Fruit fly (Drosophila melanogaster) whole organism, embryonic: ENCODE results near the gene CG18661.

ENCODE experiments used
- Antp ChIP-seq: fragments of 200-800 bp; sonication (Bioruptor generic); optimal IDR thresholded peaks from 3 replicates; lab custom pipeline; 2016; ENCODE audit warnings: missing biosample characterization, missing genetic modification characterization
- Awh ChIP-seq: fragments of 200-800 bp; sonication (Bioruptor generic); IDR thresholded peaks from 2 replicates; pipeline ENCODE4, ENCODE4 v1.3.6; 2022; ENCODE audit warnings: missing biosample characterization, missing genetic modification characterization
- B-H1 ChIP-seq: fragments of 200-800 bp; sonication (Bioruptor generic); IDR thresholded peaks from 3 replicates; pipeline ENCODE4 v1.3.6; 2022; ENCODE audit warnings: missing biosample characterization, missing genetic modification characterization
- Bdp1 ChIP-seq: fragments of 200-800 bp; sonication (Bioruptor generic); optimal IDR thresholded peaks from 3 replicates; lab custom pipeline; 2016; ENCODE audit warnings: missing biosample characterization, missing genetic modification characterization
- CG11560 ChIP-seq: fragments of 200-800 bp; sonication (Bioruptor generic); IDR thresholded peaks from 3 replicates; pipeline ENCODE4 v1.3.6; 2022; ENCODE audit warnings: missing biosample characterization, missing genetic modification characterization
- CG13287 ChIP-seq: fragments of 200-800 bp; sonication (Bioruptor generic); IDR thresholded peaks from 2 replicates; pipeline ENCODE4 v1.3.6; 2022; ENCODE audit warnings: missing biosample characterization, missing genetic modification characterization; ENCODE audit not compliant: partially characterized antibody
- CG13296 ChIP-seq: fragments of 200-800 bp; sonication (Bioruptor generic); optimal IDR thresholded peaks from 3 replicates; lab custom pipeline; 2018; ENCODE audit warnings: missing biosample characterization, mild to moderate bottlenecking, missing genetic modification characterization
- CG1529 ChIP-seq: fragments of 200-800 bp; sonication (Bioruptor generic); optimal IDR thresholded peaks from 3 replicates; lab custom pipeline; 2018; ENCODE audit warnings: missing biosample characterization, missing genetic modification characterization
- CG17328 ChIP-seq: fragments of 200-800 bp; sonication (Bioruptor generic); IDR thresholded peaks from 2 replicates; pipeline ENCODE4 v1.3.6; 2022; ENCODE audit warnings: missing biosample characterization, missing genetic modification characterization
- CG17359 ChIP-seq: fragments of 200-800 bp; sonication (Bioruptor generic); optimal IDR thresholded peaks from 3 replicates; lab custom pipeline; 2018; ENCODE audit warnings: missing biosample characterization, mild to moderate bottlenecking, missing genetic modification characterization, moderate library complexity
- CG18011 ChIP-seq: fragments of 200-800 bp; sonication (Bioruptor generic); optimal IDR thresholded peaks from 2 replicates; lab custom pipeline; 2017; ENCODE audit warnings: missing biosample characterization, missing genetic modification characterization, mild to moderate bottlenecking, moderate library complexity, missing genotype
- CG31441 ChIP-seq: fragments of 200-800 bp; sonication (Bioruptor generic); IDR thresholded peaks from 2 replicates; pipeline ENCODE4 v1.3.6; 2022; ENCODE audit warnings: missing biosample characterization, missing genetic modification characterization
- CG3407 ChIP-seq: fragments of 200-800 bp; sonication (Bioruptor generic); optimal IDR thresholded peaks from 2 replicates; lab custom pipeline; 2018; ENCODE audit warnings: missing biosample characterization, mild to moderate bottlenecking, missing genetic modification characterization
- CG43689 ChIP-seq: fragments of 200-800 bp; sonication (Bioruptor generic); IDR thresholded peaks from 2 replicates; pipeline ENCODE4 v1.3.6; 2022; ENCODE audit warnings: missing biosample characterization, missing genetic modification characterization
- CG8944 ChIP-seq: fragments of 200-800 bp; sonication (Bioruptor generic); optimal IDR thresholded peaks from 3 replicates; lab custom pipeline; 2016; ENCODE audit warnings: missing biosample characterization, missing genetic modification characterization
- Camta ChIP-seq: fragments of 200-800 bp; sonication (Bioruptor generic); optimal IDR thresholded peaks from 2 replicates; lab custom pipeline; 2016; ENCODE audit warnings: missing biosample characterization, missing genetic modification characterization
- Dek ChIP-seq: fragments of 200-800 bp; sonication (Bioruptor generic); optimal IDR thresholded peaks from 3 replicates; lab custom pipeline; 2019; ENCODE audit warnings: missing biosample characterization, mild to moderate bottlenecking, missing genetic modification characterization, moderate library complexity
- Dll ChIP-seq: fragments of 200-800 bp; sonication (Bioruptor generic); IDR thresholded peaks from 4 replicates; pipeline ENCODE4 v1.3.6; 2022; ENCODE audit warnings: missing biosample characterization, missing genetic modification characterization; ENCODE audit not compliant: partially characterized antibody
- E2f2 ChIP-seq: fragments of 200-800 bp; sonication (Bioruptor generic); IDR thresholded peaks from 2 replicates; pipeline ENCODE4 v1.3.6; 2022; ENCODE audit warnings: missing biosample characterization, missing genetic modification characterization
- Ets97D ChIP-seq: fragments of 200-800 bp; sonication (Bioruptor generic); optimal IDR thresholded peaks from 3 replicates; lab custom pipeline; 2016; ENCODE audit warnings: missing biosample characterization, missing genetic modification characterization
- Hr51 ChIP-seq, 2 experiments: fragments of 200-800 bp; sonication (Bioruptor generic); optimal IDR thresholded peaks; 2 replicates in 1 of 2; 3 replicates in 1 of 2; lab custom pipeline; 2016 to 2018; ENCODE audit warnings: missing biosample characterization in 2 of 2, missing genetic modification characterization in 2 of 2, mild to moderate bottlenecking in 1 of 2, moderate library complexity in 1 of 2
- MBD-R2 ChIP-seq: fragments of 200-800 bp; sonication (Bioruptor generic); IDR thresholded peaks from 2 replicates; pipeline ENCODE4 v1.3.6; 2022; ENCODE audit warnings: missing biosample characterization, missing genetic modification characterization
- Mrtf ChIP-seq: fragments of 200-800 bp; sonication (Bioruptor generic); IDR thresholded peaks from 3 replicates; pipeline ENCODE4 v1.3.6; 2022; ENCODE audit warnings: missing biosample characterization, missing genetic modification characterization
- NK7.1 ChIP-seq: fragments of 200-800 bp; sonication (Bioruptor generic); optimal IDR thresholded peaks from 3 replicates; lab custom pipeline; 2016; ENCODE audit warnings: missing biosample characterization, missing genetic modification characterization
- Poxn ChIP-seq: fragments of 200-800 bp; sonication (Bioruptor generic); IDR thresholded peaks from 2 replicates; pipeline ENCODE4 v1.3.6; 2022; ENCODE audit warnings: missing biosample characterization, missing genetic modification characterization
- Ptx1 ChIP-seq: fragments of 200-800 bp; sonication (Bioruptor generic); IDR thresholded peaks from 2 replicates; pipeline ENCODE4 v1.3.6; 2022; ENCODE audit warnings: missing biosample characterization, missing genetic modification characterization
- Sox102F ChIP-seq: fragments of 200-800 bp; sonication (Bioruptor generic); optimal IDR thresholded peaks from 2 replicates; lab custom pipeline; 2018; ENCODE audit warnings: missing biosample characterization, mild to moderate bottlenecking, missing genetic modification characterization, moderate library complexity
- aop ChIP-seq: fragments of 200-800 bp; sonication (Bioruptor generic); IDR thresholded peaks from 2 replicates; pipeline ENCODE4 v1.3.6; 2022; ENCODE audit warnings: missing biosample characterization, missing genetic modification characterization
- chif ChIP-seq, 2 experiments: fragments of 200-800 bp; sonication (Bioruptor generic); optimal IDR thresholded peaks; 3 replicates each; lab custom pipeline; 2016; ENCODE audit warnings: missing biosample characterization in 2 of 2, missing genetic modification characterization in 2 of 2
- exex ChIP-seq: fragments of 200-800 bp; sonication (Bioruptor generic); optimal IDR thresholded peaks from 4 replicates; lab custom pipeline; 2018; ENCODE audit warnings: missing biosample characterization, mild to moderate bottlenecking, missing genetic modification characterization, moderate library complexity
- inv ChIP-seq: fragments of 200-800 bp; sonication (Bioruptor generic); IDR thresholded peaks from 2 replicates; pipeline ENCODE4 v1.3.6; 2022; ENCODE audit warnings: missing biosample characterization, missing genetic modification characterization; ENCODE audit not compliant: partially characterized antibody
- lbe ChIP-seq: fragments of 200-800 bp; sonication (Bioruptor generic); optimal IDR thresholded peaks from 2 replicates; lab custom pipeline; 2016; ENCODE audit warnings: missing biosample characterization, mild to moderate bottlenecking, missing genetic modification characterization
- lola ChIP-seq, 3 experiments: fragments of >200 bp in 2 of 3; fragments of 200-800 bp in 1 of 3; sonication (Bioruptor generic) in 1 of 3; optimal IDR thresholded peaks; 2 replicates each; lab custom pipeline; 2017 to 2019; ENCODE audit warnings: missing biosample characterization in 3 of 3, missing genetic modification characterization in 3 of 3, mild to moderate bottlenecking in 1 of 3, moderate library complexity in 1 of 3
- nom ChIP-seq: fragments of 200-800 bp; sonication (Bioruptor generic); optimal IDR thresholded peaks from 2 replicates; lab custom pipeline; 2017; ENCODE audit warnings: missing biosample characterization, missing genetic modification characterization, mild to moderate bottlenecking, moderate library complexity, missing genetic modification reagents
- pnt ChIP-seq: fragments of 200-800 bp; sonication (Bioruptor generic); optimal IDR thresholded peaks from 3 replicates; lab custom pipeline; 2016; ENCODE audit warnings: missing biosample characterization, missing genetic modification characterization
- pzg ChIP-seq: fragments of 200-800 bp; sonication (Bioruptor generic); optimal IDR thresholded peaks from 3 replicates; lab custom pipeline; 2018; ENCODE audit warnings: missing biosample characterization, mild to moderate bottlenecking, missing genetic modification characterization, moderate library complexity
- sima ChIP-seq: fragments of 200-800 bp; sonication (Bioruptor generic); optimal IDR thresholded peaks from 2 replicates; lab custom pipeline; 2016; ENCODE audit warnings: missing biosample characterization, missing genetic modification characterization
- slbo ChIP-seq: fragments of 200-800 bp; sonication (Bioruptor generic); IDR thresholded peaks from 2 replicates; pipeline ENCODE4 v1.3.6; 2022; ENCODE audit warnings: missing biosample characterization, missing genetic modification characterization
- so ChIP-seq: fragments of 200-800 bp; sonication (Bioruptor generic); IDR thresholded peaks from 3 replicates; pipeline ENCODE4 v1.3.6; 2022; ENCODE audit warnings: missing biosample characterization, missing genetic modification characterization
- tio ChIP-seq: fragments of 200-800 bp; sonication (Bioruptor generic); optimal IDR thresholded peaks from 2 replicates; lab custom pipeline; 2017; ENCODE audit warnings: missing biosample characterization, missing genetic modification characterization, inconsistent platforms
- wdn ChIP-seq: fragments of 200-800 bp; sonication (Bioruptor generic); IDR thresholded peaks from 2 replicates; pipeline ENCODE4 v1.3.6; 2022; ENCODE audit warnings: missing biosample characterization, missing genetic modification characterization

Gene CG18661

dm6 chr2L:8951184-8951934 is 46.0 kb upstream of the CG18661 start, which contains the start of gene C1GalTA (continued):
- TF ChIP-seq slbo (GFP tag; lab: Robert Waterston, UW) (peak; percentile 95), CG8944 (no peak), CG11560 (tag; lab: Robert Waterston, UW) (peak; percentile 88), NK7.1 (GFP tag; lab: Kevin White, UChicago) (peak; percentile 43), Sox102F (GFP tag; lab: Kevin White, UChicago) (peak; percentile 98), Antp (GFP tag; lab: Kevin White, UChicago) (peak; percentile 53), so (peak; percentile 91), Ptx1 (GFP tag; lab: Robert Waterston, UW) (peak; percentile 98), wdn (peak; percentile 90), Camta (peak; percentile 40), CG18011 (GFP tag; lab: Kevin White, UChicago) (peak; percentile 79), B-H1 (GFP tag; lab: Robert Waterston, UW) (peak; percentile 92), CG1529 (GFP tag; lab: Kevin White, UChicago) (peak; percentile 95), inv (no peak), CG3407 (GFP tag; lab: Kevin White, UChicago) (peak; percentile 96), Mrtf (GFP tag; lab: Robert Waterston, UW) (peak; percentile 90; the same call in 2 of the 3 replicates), Hr51 (GFP tag; optimal IDR thresholded peaks at IDR 0.05; lab: Kevin White, UChicago) (peak; percentile 73 to 99), Awh (peak; percentile 95), lola (GFP tag; optimal IDR thresholded peaks at IDR 0.05; lab: Kevin White, UChicago) (peak in 1 of 3 experiments; percentile 98), CG31441 (GFP tag; lab: Robert Waterston, UW) (peak; percentile 100), Ets97D (GFP tag; lab: Kevin White, UChicago) (no peak), aop (GFP tag; lab: Robert Waterston, UW) (no peak), E2f2 (GFP tag; lab: Robert Waterston, UW) (peak; percentile 83), CG13287 (GFP tag; lab: Robert Waterston, UW) (no peak), chif (GFP tag; optimal IDR thresholded peaks at IDR 0.05; lab: Kevin White, UChicago) (peak; percentile 39 to 62), CG17328 (peak; percentile 96), CG17359 (tag; lab: Kevin White, UChicago) (peak; percentile 97), lbe (GFP tag; lab: Kevin White, UChicago) (peak; percentile 90), exex (tag; lab: Kevin White, UChicago) (peak; percentile 93), CG13296 (peak; percentile 99), pzg (GFP tag; lab: Kevin White, UChicago) (peak; percentile 6), sima (GFP tag; lab: Kevin White, UChicago) (no peak), MBD-R2 (GFP tag; lab: Robert Waterston, UW) (peak; percentile 61; the same call in 1 of the 2 replicates), nom (GFP tag; lab: Kevin White, UChicago) (peak; percentile 97), tio (GFP tag; lab: Kevin White, UChicago) (peak; percentile 95), Dek (peak; percentile 97), CG43689 (no peak; the same call in 1 of the 2 replicates), Dll (no peak), Poxn (peak; percentile 79), Bdp1 (GFP tag; lab: Kevin White, UChicago) (peak; percentile 31), pnt (GFP tag; lab: Kevin White, UChicago) (peak; percentile 53)
